Fruit fly (Drosophila melanogaster) whole organism, embryonic: ENCODE measurements around the gene CG10089.

Source experiments
- Antp ChIP-seq: fragments of 200-800 bp; sonication (Bioruptor generic); optimal IDR thresholded peaks from 3 replicates; lab custom pipeline; 2016; ENCODE audit warnings: missing biosample characterization, missing genetic modification characterization
- Asciz ChIP-seq: fragments of 200-800 bp; sonication (Bioruptor generic); optimal IDR thresholded peaks from 2 replicates; lab custom pipeline; 2017; ENCODE audit warnings: missing biosample characterization, mild to moderate bottlenecking, missing genetic modification characterization, missing genetic modification reagents
- CG10267 ChIP-seq: fragments of 200-800 bp; sonication (Bioruptor generic); optimal IDR thresholded peaks from 2 replicates; lab custom pipeline; 2018; ENCODE audit warnings: missing biosample characterization, mild to moderate bottlenecking, missing genetic modification characterization, moderate library complexity
- CG11695 ChIP-seq: fragments of 200-800 bp; sonication (Bioruptor generic); IDR thresholded peaks from 3 replicates; pipeline ENCODE4 v1.3.6; 2022; ENCODE audit warnings: missing biosample characterization, missing genetic modification characterization
- CG12071 ChIP-seq: fragments of 200-800 bp; sonication (Bioruptor generic); optimal IDR thresholded peaks from 3 replicates; lab custom pipeline; 2018; ENCODE audit warnings: missing biosample characterization, mild to moderate bottlenecking, missing genetic modification characterization
- CG1233 ChIP-seq: fragments of 200-800 bp; sonication (Bioruptor generic); optimal IDR thresholded peaks from 4 replicates; lab custom pipeline; 2018; ENCODE audit warnings: missing biosample characterization, mild to moderate bottlenecking, missing genetic modification characterization
- CG12659 ChIP-seq: fragments of 200-800 bp; sonication (Bioruptor generic); optimal IDR thresholded peaks from 3 replicates; lab custom pipeline; 2017; ENCODE audit warnings: mild to moderate bottlenecking, missing biosample characterization, missing genetic modification reagents, missing genetic modification characterization
- CG12942 ChIP-seq: fragments of 200-800 bp; sonication (Bioruptor generic); optimal IDR thresholded peaks from 3 replicates; lab custom pipeline; 2016; ENCODE audit warnings: missing biosample characterization, missing genetic modification characterization
- CG15073 ChIP-seq: fragments of 200-800 bp; sonication (Bioruptor generic); optimal IDR thresholded peaks from 2 replicates; lab custom pipeline; 2016; ENCODE audit warnings: missing biosample characterization, missing genetic modification characterization
- CG15269 ChIP-seq: fragments of 200-800 bp; sonication (Bioruptor generic); optimal IDR thresholded peaks from 2 replicates; lab custom pipeline; 2018; ENCODE audit warnings: missing biosample characterization, mild to moderate bottlenecking, missing genetic modification characterization, moderate library complexity
- CG15514 ChIP-seq: fragments of 200-800 bp; sonication (Bioruptor generic); optimal IDR thresholded peaks from 3 replicates; lab custom pipeline; 2017; ENCODE audit warnings: missing biosample characterization, missing genetic modification characterization, mild to moderate bottlenecking, moderate library complexity, missing genetic modification reagents
- CG15696 ChIP-seq: fragments of 200-800 bp; sonication (Bioruptor generic); optimal IDR thresholded peaks from 2 replicates; lab custom pipeline; 2019; ENCODE audit warnings: missing biosample characterization, mild to moderate bottlenecking, missing genetic modification characterization, moderate library complexity
- CG1647 ChIP-seq: fragments of 200-800 bp; sonication (Bioruptor generic); optimal IDR thresholded peaks from 3 replicates; lab custom pipeline; 2016; ENCODE audit warnings: missing biosample characterization, missing genetic modification characterization
- CG1792 ChIP-seq: fragments of 200-800 bp; sonication (Bioruptor generic); optimal IDR thresholded peaks from 2 replicates; lab custom pipeline; 2016; ENCODE audit warnings: missing biosample characterization, missing genetic modification characterization
- CG18011 ChIP-seq: fragments of 200-800 bp; sonication (Bioruptor generic); optimal IDR thresholded peaks from 2 replicates; lab custom pipeline; 2017; ENCODE audit warnings: missing biosample characterization, missing genetic modification characterization, mild to moderate bottlenecking, moderate library complexity, missing genotype
- CG33557 ChIP-seq: fragments of 200-800 bp; sonication (Bioruptor generic); optimal IDR thresholded peaks from 2 replicates; lab custom pipeline; 2019; ENCODE audit warnings: missing biosample characterization, mild to moderate bottlenecking, missing genetic modification characterization, moderate library complexity
- CG4282 ChIP-seq: fragments of 200-800 bp; sonication (Bioruptor generic); optimal IDR thresholded peaks from 2 replicates; lab custom pipeline; 2016; ENCODE audit warnings: missing biosample characterization, missing genetic modification characterization
- CG4707 ChIP-seq: fragments of 200-800 bp; sonication (Bioruptor generic); optimal IDR thresholded peaks from 2 replicates; lab custom pipeline; 2018; ENCODE audit warnings: missing biosample characterization, mild to moderate bottlenecking, missing genetic modification characterization, moderate library complexity
- CG6791 ChIP-seq: fragments of 200-800 bp; sonication (Bioruptor generic); IDR thresholded peaks from 3 replicates; pipeline ENCODE4 v1.3.6; 2022; ENCODE audit warnings: missing biosample characterization, missing genetic modification characterization; ENCODE audit not compliant: partially characterized antibody
- CG8388 ChIP-seq: fragments of 200-800 bp; sonication (Bioruptor generic); optimal IDR thresholded peaks from 2 replicates; lab custom pipeline; 2019; ENCODE audit warnings: missing biosample characterization, mild to moderate bottlenecking, missing genetic modification characterization, moderate library complexity
- CkIIα-i1 ChIP-seq: fragments of 200-800 bp; sonication (Bioruptor generic); IDR thresholded peaks from 2 replicates; pipeline ENCODE4 v1.3.6; 2022; ENCODE audit warnings: missing biosample characterization, missing genetic modification characterization
- Dip2 ChIP-seq: fragments of 200-800 bp; sonication (Bioruptor generic); IDR thresholded peaks from 2 replicates; pipeline ENCODE4 v1.3.6; 2022; ENCODE audit warnings: missing biosample characterization, missing genetic modification characterization
- Dll ChIP-seq: fragments of 200-800 bp; sonication (Bioruptor generic); IDR thresholded peaks from 4 replicates; pipeline ENCODE4 v1.3.6; 2022; ENCODE audit warnings: missing biosample characterization, missing genetic modification characterization; ENCODE audit not compliant: partially characterized antibody
- Elba2 ChIP-seq: fragments of 200-800 bp; sonication (Bioruptor generic); optimal IDR thresholded peaks from 3 replicates; lab custom pipeline; 2016; ENCODE audit warnings: missing biosample characterization, missing genetic modification characterization
- HmgD ChIP-seq: fragments of 200-800 bp; sonication (Bioruptor generic); optimal IDR thresholded peaks from 3 replicates; lab custom pipeline; 2016; ENCODE audit warnings: missing biosample characterization, missing genetic modification characterization
- Hsf ChIP-seq: fragments of 200-800 bp; sonication (Bioruptor generic); optimal IDR thresholded peaks from 3 replicates; lab custom pipeline; 2016; ENCODE audit warnings: missing biosample characterization, missing genetic modification characterization
- Jarid2 ChIP-seq: fragments of 200-800 bp; sonication (Bioruptor generic); optimal IDR thresholded peaks from 3 replicates; lab custom pipeline; 2017; ENCODE audit warnings: mild to moderate bottlenecking, missing biosample characterization, missing genetic modification reagents, missing genetic modification characterization
- Lim3 ChIP-seq: fragments of 200-800 bp; sonication (Bioruptor generic); IDR thresholded peaks from 2 replicates; pipeline ENCODE4 v1.3.6; 2022; ENCODE audit warnings: missing biosample characterization, missing genetic modification characterization
- Mad ChIP-seq: fragments of 200-800 bp; sonication (Bioruptor generic); optimal IDR thresholded peaks from 2 replicates; lab custom pipeline; 2016; ENCODE audit warnings: missing biosample characterization, missing genetic modification characterization
- Max ChIP-seq: fragments of 200-800 bp; sonication (Bioruptor generic); optimal IDR thresholded peaks from 2 replicates; lab custom pipeline; 2016; ENCODE audit warnings: missing biosample characterization, mild to moderate bottlenecking, missing genetic modification characterization
- Neu2 ChIP-seq: fragments of 200-800 bp; sonication (Bioruptor generic); optimal IDR thresholded peaks from 3 replicates; lab custom pipeline; 2016; ENCODE audit warnings: missing biosample characterization, missing genetic modification characterization, borderline replicate concordance
- NfI ChIP-seq: fragments of 200-800 bp; sonication (Bioruptor generic); optimal IDR thresholded peaks from 3 replicates; lab custom pipeline; 2018; ENCODE audit warnings: missing biosample characterization, mild to moderate bottlenecking, missing genetic modification characterization, moderate library complexity
- Opbp ChIP-seq: fragments of 200-800 bp; sonication (Bioruptor generic); IDR thresholded peaks from 3 replicates; pipeline ENCODE4 v1.3.6; 2022; ENCODE audit warnings: missing biosample characterization, missing genetic modification characterization; ENCODE audit not compliant: partially characterized antibody
- Ravus ChIP-seq: fragments of 200-800 bp; sonication (Bioruptor generic); IDR thresholded peaks from 2 replicates; pipeline ENCODE4 v1.3.6; 2022; ENCODE audit warnings: missing biosample characterization, missing genetic modification characterization
- ac ChIP-seq: fragments of 200-800 bp; sonication (Bioruptor generic); optimal IDR thresholded peaks from 3 replicates; lab custom pipeline; 2017; ENCODE audit warnings: missing biosample characterization, mild to moderate bottlenecking, missing genetic modification characterization
- al ChIP-seq: fragments of 200-800 bp; sonication (Bioruptor generic); IDR thresholded peaks from 2 replicates; pipeline ENCODE4 v1.3.6; 2022; ENCODE audit warnings: missing biosample characterization, missing genetic modification characterization
- ase ChIP-seq: fragments of 200-800 bp; sonication (Bioruptor generic); IDR thresholded peaks from 3 replicates; pipeline ENCODE4 v1.3.6; 2022; ENCODE audit warnings: missing biosample characterization, missing genetic modification characterization
- ash1 ChIP-seq: fragments of 200-800 bp; sonication (Bioruptor generic); optimal IDR thresholded peaks from 2 replicates; lab custom pipeline; 2018; ENCODE audit warnings: missing biosample characterization, mild to moderate bottlenecking, missing genetic modification characterization
- az2 ChIP-seq: fragments of 200-800 bp; sonication (Bioruptor generic); optimal IDR thresholded peaks from 3 replicates; lab custom pipeline; 2016; ENCODE audit warnings: missing biosample characterization, missing genetic modification characterization
- bsh ChIP-seq, 2 experiments: fragments of 200-800 bp; sonication (Bioruptor generic); optimal IDR thresholded peaks; 2 replicates each; lab custom pipeline; 2017 to 2018; ENCODE audit warnings: mild to moderate bottlenecking in 2 of 2, missing biosample characterization in 2 of 2, missing genetic modification characterization in 2 of 2, moderate library complexity in 1 of 2
- caup ChIP-seq: fragments of 200-800 bp; sonication (Bioruptor generic); optimal IDR thresholded peaks from 3 replicates; lab custom pipeline; 2017; ENCODE audit warnings: missing biosample characterization, mild to moderate bottlenecking, missing genetic modification characterization, moderate library complexity; ENCODE audit not compliant: severe bottlenecking
- jigr1 ChIP-seq: fragments of 200-800 bp; sonication (Bioruptor generic); IDR thresholded peaks from 3 replicates; pipeline ENCODE4 v1.3.6; 2022; ENCODE audit warnings: missing biosample characterization, missing genetic modification characterization
- nmo ChIP-seq: fragments of 200-800 bp; sonication (Bioruptor generic); optimal IDR thresholded peaks from 2 replicates; lab custom pipeline; 2018; ENCODE audit warnings: missing biosample characterization, mild to moderate bottlenecking, missing genetic modification characterization, moderate library complexity
- org-1 ChIP-seq: fragments of 200-800 bp; sonication (Bioruptor generic); optimal IDR thresholded peaks from 2 replicates; lab custom pipeline; 2017; ENCODE audit warnings: missing biosample characterization, missing genetic modification characterization
- prd ChIP-seq, 3 experiments: fragments of >200 bp in 2 of 3; fragments of 200-800 bp in 1 of 3; sonication (Bioruptor generic) in 1 of 3; optimal IDR thresholded peaks in 2 of 3; IDR thresholded peaks in 1 of 3; 2 replicates in 2 of 3; 3 replicates in 1 of 3; pipeline versions ENCODE4 v1.3.6 to Lab custom; 2017 to 2022; ENCODE audit warnings: missing biosample characterization in 1 of 3, missing genetic modification characterization in 1 of 3
- ranshi ChIP-seq: fragments of 200-800 bp; sonication (Bioruptor generic); IDR thresholded peaks from 2 replicates; pipeline ENCODE4 v1.3.6; 2022; ENCODE audit warnings: missing biosample characterization, missing genetic modification characterization
- tio ChIP-seq: fragments of 200-800 bp; sonication (Bioruptor generic); optimal IDR thresholded peaks from 2 replicates; lab custom pipeline; 2017; ENCODE audit warnings: missing biosample characterization, missing genetic modification characterization, inconsistent platforms

CG10089 gene

dm6 chr3L:13479609-13480240, 5.1 kb upstream of the CG10089 start (continued):
- no peak for TF ChIP-seq CG15073 (GFP tag; lab: Kevin White, UChicago)
- TF ChIP-seq Hsf: peak; percentile 38
- no peak for TF ChIP-seq CG12071
- TF ChIP-seq HmgD (GFP tag; lab: Kevin White, UChicago): no peak
- peak; percentile 43 for TF ChIP-seq nmo (GFP tag; lab: Kevin White, UChicago)
- TF ChIP-seq CG33557 (GFP tag; lab: Kevin White, UChicago): no peak
- TF ChIP-seq NfI (GFP tag; lab: Kevin White, UChicago): peak; percentile 53
- no peak; the same call in 1 of the 2 replicates for TF ChIP-seq ranshi
- no peak for TF ChIP-seq Jarid2 (GFP tag; lab: Kevin White, UChicago)
- peak; percentile 44 for TF ChIP-seq CG18011 (GFP tag; lab: Kevin White, UChicago)
- no peak for TF ChIP-seq CG1792 (GFP tag; lab: Kevin White, UChicago)
- TF ChIP-seq Antp (GFP tag; lab: Kevin White, UChicago): peak; percentile 19
- TF ChIP-seq CG4707 (GFP tag; lab: Kevin White, UChicago): no peak
- TF ChIP-seq org-1 (GFP tag; lab: Kevin White, UChicago): peak; percentile 5
- no peak for TF ChIP-seq jigr1 (GFP tag; lab: Robert Waterston, UW)
- no peak for TF ChIP-seq Ravus (GFP tag; lab: Robert Waterston, UW)
- TF ChIP-seq CG6791 (GFP tag; lab: Robert Waterston, UW): no peak
- TF ChIP-seq CG15269 (tag; lab: Kevin White, UChicago): peak; percentile 64
- peak; percentile 51; the same call in 1 of the 3 replicates for TF ChIP-seq CG11695 (GFP tag; lab: Robert Waterston, UW)
- TF ChIP-seq az2 (GFP tag; lab: Kevin White, UChicago): peak; percentile 30
- TF ChIP-seq ac (GFP tag; lab: Kevin White, UChicago): no peak
- TF ChIP-seq Max: peak; percentile 37
- TF ChIP-seq ase (GFP tag; lab: Robert Waterston, UW): no peak; the same call in 2 of the 3 replicates
- no peak for TF ChIP-seq CG1647 (GFP tag; lab: Kevin White, UChicago)
- TF ChIP-seq CG8388 (GFP tag; lab: Kevin White, UChicago): no peak
- no peak for TF ChIP-seq CG12942
- no peak for TF ChIP-seq Elba2 (GFP tag; lab: Kevin White, UChicago)
- peak; percentile 52 for TF ChIP-seq caup (GFP tag; lab: Kevin White, UChicago)
- TF ChIP-seq CG10267 (tag; lab: Kevin White, UChicago): peak; percentile 14
- no peak for TF ChIP-seq ash1 (GFP tag; lab: Kevin White, UChicago)
- no peak for TF ChIP-seq prd (optimal IDR thresholded peaks at IDR 0.05; lab: Kevin White, UChicago)
- 0 out of 3 replicates have a peak, but pooled peaks have one; percentile 38 for TF ChIP-seq prd (GFP tag; IDR thresholded peaks at IDR 0.05; lab: Robert Waterston, UW)
- TF ChIP-seq Neu2 (GFP tag; lab: Kevin White, UChicago): no peak
- peak; percentile 13 for TF ChIP-seq CG1233 (GFP tag; lab: Kevin White, UChicago)
- TF ChIP-seq CG4282 (GFP tag; lab: Kevin White, UChicago): no peak
- no peak for TF ChIP-seq Lim3 (GFP tag; lab: Robert Waterston, UW)
- peak; percentile 55 for TF ChIP-seq al (GFP tag; lab: Robert Waterston, UW)
- no peak for TF ChIP-seq Opbp
- no peak for TF ChIP-seq Dll
- TF ChIP-seq Mad (GFP tag; lab: Kevin White, UChicago): no peak
- peak; percentile 57 for TF ChIP-seq CG12659 (GFP tag; lab: Kevin White, UChicago)
- TF ChIP-seq Dip2: no peak
- TF ChIP-seq CG15696 (tag; lab: Kevin White, UChicago): no peak
- no peak for TF ChIP-seq CkIIα-i1
- no peak for TF ChIP-seq bsh (GFP tag; optimal IDR thresholded peaks at IDR 0.05; lab: Kevin White, UChicago)
- TF ChIP-seq CG15514 (GFP tag; lab: Kevin White, UChicago): peak; percentile 40
- TF ChIP-seq Asciz (GFP tag; lab: Kevin White, UChicago): peak; percentile 40
- no peak for TF ChIP-seq tio (GFP tag; lab: Kevin White, UChicago)
